Fruit fly (Drosophila melanogaster) whole organism, wandering third instar larva: ENCODE data around the gene Pgm1.

ENCODE experiments used
- Abd-B ChIP-seq: fragments of >200 bp; optimal IDR thresholded peaks from 2 replicates; lab custom pipeline; 2017; ENCODE audit warnings: missing biosample characterization, missing genetic modification characterization
- CG32264 ChIP-seq: fragments of 200-800 bp; sonication (Bioruptor generic); optimal IDR thresholded peaks from 2 replicates; lab custom pipeline; 2016; ENCODE audit warnings: missing biosample characterization, missing genetic modification characterization
- CG9705 ChIP-seq: fragments of 200-800 bp; sonication (Bioruptor generic); optimal IDR thresholded peaks from 2 replicates; lab custom pipeline; 2018; ENCODE audit warnings: missing biosample characterization, mild to moderate bottlenecking, missing genetic modification characterization
- CrebA ChIP-seq: fragments of 200-800 bp; sonication (Bioruptor generic); optimal IDR thresholded peaks from 2 replicates; lab custom pipeline; 2016; ENCODE audit warnings: missing biosample characterization, mild to moderate bottlenecking, missing genetic modification characterization, borderline replicate concordance
- Dfd ChIP-seq: fragments of >200 bp; optimal IDR thresholded peaks from 2 replicates; lab custom pipeline; 2017; ENCODE audit warnings: missing biosample characterization, missing genetic modification characterization
- Dif ChIP-seq: fragments of 200-275, 200-300 bp; sonication (Bioruptor generic); optimal IDR thresholded peaks from 2 replicates; lab custom pipeline; 2018; ENCODE audit warnings: missing biosample characterization, missing genetic modification characterization; ENCODE audit not compliant: partially characterized antibody
- GATAd ChIP-seq: sonication (Bioruptor generic); optimal IDR thresholded peaks from 2 replicates; lab custom pipeline; 2016; ENCODE audit warnings: missing biosample characterization, missing genetic modification characterization
- HLH106 ChIP-seq: fragments of 200-800 bp; optimal IDR thresholded peaks from 3 replicates; lab custom pipeline; 2019; ENCODE audit warnings: missing biosample characterization, mild to moderate bottlenecking, missing genetic modification characterization, moderate library complexity
- Hnf4 ChIP-seq: fragments of 200-800 bp; sonication (Bioruptor generic); optimal IDR thresholded peaks from 2 replicates; lab custom pipeline; 2016; ENCODE audit warnings: missing biosample characterization, mild to moderate bottlenecking, missing genetic modification characterization
- Hr78 ChIP-seq: fragments of >200 bp; optimal IDR thresholded peaks from 2 replicates; lab custom pipeline; 2017; ENCODE audit warnings: missing biosample characterization, missing genetic modification characterization
- Hr83 ChIP-seq: fragments of 200-300 bp; sonication (Bioruptor generic); optimal IDR thresholded peaks from 2 replicates; lab custom pipeline; 2016; ENCODE audit warnings: missing biosample characterization, mild to moderate bottlenecking, missing genetic modification characterization, moderate library complexity; ENCODE audit not compliant: poor library complexity, severe bottlenecking
- Jra ChIP-seq: sonication (Bioruptor generic); optimal IDR thresholded peaks from 2 replicates; lab custom pipeline; 2016; ENCODE audit warnings: missing biosample characterization, missing genetic modification characterization
- Mio ChIP-seq: sonication (Bioruptor generic); optimal IDR thresholded peaks from 2 replicates; lab custom pipeline; 2016; ENCODE audit warnings: missing biosample characterization, missing genetic modification characterization
- Myc ChIP-seq: fragments of >200 bp; optimal IDR thresholded peaks from 2 replicates; lab custom pipeline; 2017
- N ChIP-seq: fragments of >200 bp; optimal IDR thresholded peaks from 2 replicates; lab custom pipeline; 2018; ENCODE audit warnings: missing biosample characterization, missing external identifiers, missing genetic modification characterization
- OdsH ChIP-seq: fragments of 200-800 bp; sonication (Bioruptor generic); optimal IDR thresholded peaks from 2 replicates; lab custom pipeline; 2016; ENCODE audit warnings: missing biosample characterization, mild to moderate bottlenecking, missing genetic modification characterization
- Rel ChIP-seq, 2 experiments: fragments of 200-800 bp; sonication (Bioruptor generic) in 1 of 2; optimal IDR thresholded peaks; 2 replicates in 1 of 2; 3 replicates in 1 of 2; lab custom pipeline; 2016 to 2019; ENCODE audit warnings: mild to moderate bottlenecking in 2 of 2, missing biosample characterization in 2 of 2, missing genetic modification characterization in 2 of 2, moderate library complexity in 1 of 2
- Sp1 ChIP-seq: fragments of 200-800 bp; sonication (Bioruptor generic); optimal IDR thresholded peaks from 3 replicates; lab custom pipeline; 2019; ENCODE audit warnings: missing biosample characterization, mild to moderate bottlenecking, missing genetic modification characterization, moderate library complexity
- Vsx2 ChIP-seq: fragments of 200-300, 225-300 bp; sonication (Bioruptor generic); optimal IDR thresholded peaks from 2 replicates; lab custom pipeline; 2018; ENCODE audit warnings: missing biosample characterization, missing genetic modification characterization; ENCODE audit not compliant: partially characterized antibody
- br ChIP-seq: fragments of 200-800 bp; sonication (Bioruptor generic); optimal IDR thresholded peaks from 2 replicates; lab custom pipeline; 2016; ENCODE audit warnings: missing biosample characterization, missing genetic modification characterization
- brk ChIP-seq: fragments of 200-800 bp; sonication (Bioruptor generic); optimal IDR thresholded peaks from 2 replicates; lab custom pipeline; 2016; ENCODE audit warnings: missing biosample characterization, mild to moderate bottlenecking, missing genetic modification characterization
- dl ChIP-seq, 2 experiments: fragments of 175-275, 200-275 bp in 1 of 2; fragments of 200-275 bp in 1 of 2; sonication (Bioruptor generic); optimal IDR thresholded peaks; lab custom pipeline; 2018; ENCODE audit warnings: mild to moderate bottlenecking in 2 of 2, missing biosample characterization in 2 of 2, missing genetic modification characterization in 2 of 2, moderate library complexity in 2 of 2; ENCODE audit not compliant: partially characterized antibody in 2 of 2, insufficient read depth in 1 of 2
- dmrt93B ChIP-seq: fragments of 200-800 bp; sonication (Bioruptor generic); optimal IDR thresholded peaks from 2 replicates; lab custom pipeline; 2018; ENCODE audit warnings: missing biosample characterization, mild to moderate bottlenecking, missing genetic modification characterization
- dsf ChIP-seq: sonication (Bioruptor generic); optimal IDR thresholded peaks from 2 replicates; lab custom pipeline; 2016; ENCODE audit warnings: missing biosample characterization, missing genetic modification characterization, borderline replicate concordance
- ey ChIP-seq: fragments of 200-800 bp; sonication (Bioruptor generic); optimal IDR thresholded peaks from 2 replicates; lab custom pipeline; 2016; ENCODE audit warnings: missing biosample characterization, missing genetic modification characterization
- foxo ChIP-seq, 2 experiments: fragments of 200-800 bp; sonication (Bioruptor generic); optimal IDR thresholded peaks; 2 replicates in 1 of 2; 3 replicates in 1 of 2; lab custom pipeline; 2016 to 2017; ENCODE audit warnings: missing biosample characterization in 2 of 2, missing genetic modification characterization in 2 of 2
- fru ChIP-seq: fragments of 200-800 bp; sonication (Bioruptor generic); optimal IDR thresholded peaks from 3 replicates; lab custom pipeline; 2016; ENCODE audit warnings: missing biosample characterization, mild to moderate bottlenecking, missing genetic modification characterization
- h ChIP-seq: fragments of 200-800 bp; sonication (Bioruptor generic); optimal IDR thresholded peaks from 3 replicates; lab custom pipeline; 2016; ENCODE audit warnings: missing biosample characterization, mild to moderate bottlenecking, missing genetic modification characterization
- jim ChIP-seq: fragments of 175-275, 200-325 bp; sonication (Bioruptor generic); optimal IDR thresholded peaks from 2 replicates; lab custom pipeline; 2016; ENCODE audit warnings: missing biosample characterization, mild to moderate bottlenecking, missing genetic modification characterization
- lola ChIP-seq: fragments of >200 bp; optimal IDR thresholded peaks from 2 replicates; lab custom pipeline; 2017; ENCODE audit warnings: missing biosample characterization, missing genetic modification characterization
- pan ChIP-seq: fragments of >200 bp; optimal IDR thresholded peaks from 2 replicates; lab custom pipeline; 2017
- psq ChIP-seq: fragments of 200-800 bp; sonication (Bioruptor generic); optimal IDR thresholded peaks from 3 replicates; lab custom pipeline; 2017; ENCODE audit warnings: missing biosample characterization, mild to moderate bottlenecking, missing genetic modification characterization, moderate library complexity
- rgr ChIP-seq: fragments of 200-800 bp; sonication (Bioruptor generic); optimal IDR thresholded peaks from 3 replicates; lab custom pipeline; 2016; ENCODE audit warnings: missing biosample characterization, mild to moderate bottlenecking, missing genetic modification characterization
- sage ChIP-seq: fragments of 200-800 bp; sonication (Bioruptor generic); optimal IDR thresholded peaks from 2 replicates; lab custom pipeline; 2016; ENCODE audit warnings: missing biosample characterization, mild to moderate bottlenecking, missing genetic modification characterization
- sv ChIP-seq: fragments of 200-800 bp; sonication (Bioruptor generic); optimal IDR thresholded peaks from 3 replicates; lab custom pipeline; 2016; ENCODE audit warnings: missing biosample characterization, missing genetic modification characterization
- tai ChIP-seq: sonication (Bioruptor generic); optimal IDR thresholded peaks from 2 replicates; lab custom pipeline; 2016; ENCODE audit warnings: missing biosample characterization, missing genetic modification characterization
- usp ChIP-seq: fragments of >200 bp; optimal IDR thresholded peaks from 2 replicates; lab custom pipeline; 2017; ENCODE audit warnings: missing biosample characterization, missing genetic modification characterization
- woc ChIP-seq: sonication (Bioruptor generic); optimal IDR thresholded peaks from 2 replicates; lab custom pipeline; 2016; ENCODE audit warnings: missing biosample characterization, mild to moderate bottlenecking, missing genetic modification characterization

Gene Pgm1

DNA sequence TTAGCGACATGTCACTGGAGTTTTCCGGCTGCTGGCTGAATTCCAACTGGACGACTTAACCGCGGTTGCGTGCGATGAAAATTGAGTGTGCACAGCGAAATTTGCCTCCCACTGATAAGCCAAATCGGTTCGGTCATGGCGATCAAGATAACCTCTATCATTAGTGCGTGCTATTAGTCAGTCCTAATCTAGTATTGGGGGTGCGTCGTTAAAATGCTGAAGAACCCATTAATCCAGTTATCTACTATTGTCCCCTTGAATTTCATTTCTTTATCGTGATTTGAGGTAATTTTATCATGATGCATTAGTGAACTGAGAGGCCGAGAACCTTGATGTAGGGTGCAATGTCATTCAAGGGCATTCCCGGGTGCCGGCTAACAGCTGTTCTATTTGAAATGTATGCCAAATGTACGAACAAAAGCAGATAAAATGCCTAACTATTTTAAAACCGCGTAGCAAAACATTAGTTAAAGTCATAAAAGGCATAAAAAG lies at the start of gene Pgm1:
TSS of gene Pgm1 (minus strand) at position 51 of the 492 bp plus-strand sequence.
- no peak for TF ChIP-seq dsf
- peak; percentile 92 for TF ChIP-seq fru (GFP tag; lab: Kevin White, UChicago)
- TF ChIP-seq OdsH (GFP tag; lab: Kevin White, UChicago): peak; percentile 93
- peak; percentile 96 for TF ChIP-seq woc
- TF ChIP-seq Hr78: no peak
- peak; percentile 94 for TF ChIP-seq br (GFP tag; lab: Kevin White, UChicago)
- TF ChIP-seq usp (GFP tag; lab: Kevin White, UChicago): no peak
- no peak for TF ChIP-seq CrebA
- TF ChIP-seq sv (GFP tag; lab: Kevin White, UChicago): peak; percentile 79
- TF ChIP-seq Hr83: peak; percentile 38
- TF ChIP-seq Dfd (GFP tag; lab: Kevin White, UChicago): no peak
- peak; percentile 93 for TF ChIP-seq ey (GFP tag; lab: Kevin White, UChicago)
- TF ChIP-seq CG32264: peak; percentile 84
- TF ChIP-seq HLH106: peak; percentile 88
- TF ChIP-seq Sp1 (GFP tag; lab: Kevin White, UChicago): peak; percentile 90
- peak; percentile 76 for TF ChIP-seq CG9705 (GFP tag; lab: Kevin White, UChicago)
- TF ChIP-seq Mio: peak; percentile 43
- TF ChIP-seq Jra (GFP tag; lab: Kevin White, UChicago): peak; percentile 82
- TF ChIP-seq h (GFP tag; lab: Kevin White, UChicago): peak; percentile 94
- no peak for TF ChIP-seq lola
- TF ChIP-seq Myc: peak; percentile 85
- peak; percentile 55 to 94 for TF ChIP-seq foxo (GFP tag; optimal IDR thresholded peaks at IDR 0.05; lab: Kevin White, UChicago)
- peak; percentile 79 for TF ChIP-seq psq (GFP tag; lab: Kevin White, UChicago)
- peak; percentile 94 for TF ChIP-seq rgr (GFP tag; lab: Kevin White, UChicago)
- TF ChIP-seq Hnf4 (GFP tag; lab: Kevin White, UChicago): peak; percentile 84
- no peak for TF ChIP-seq pan (lab: Kevin White, UChicago)
- peak; percentile 50 for TF ChIP-seq Rel (GFP tag; optimal IDR thresholded peaks at IDR 0.05; lab: Kevin White, UChicago)
- TF ChIP-seq Rel (tag; optimal IDR thresholded peaks at IDR 0.05; lab: Kevin White, UChicago): peak; percentile 77

DNA sequence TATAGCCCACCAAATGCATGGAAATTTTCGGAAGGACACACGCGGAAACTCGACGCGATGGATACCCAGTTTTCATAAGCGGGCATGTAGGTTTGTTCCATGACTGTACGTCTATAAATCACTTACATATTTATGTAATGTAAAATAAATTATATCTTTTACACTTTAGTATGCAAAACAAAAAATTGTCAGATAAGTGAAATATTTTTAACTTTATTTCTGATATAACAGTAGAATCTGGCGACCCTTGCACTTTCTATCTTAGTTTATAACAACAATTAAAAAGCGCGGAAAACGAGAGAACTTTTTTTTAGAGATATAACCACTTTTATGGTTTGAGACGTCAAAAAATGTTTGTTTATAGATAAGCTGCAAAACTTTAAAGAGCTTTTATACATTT lies 49.4 kb upstream of the Pgm1 start:
- TF ChIP-seq dmrt93B (GFP tag; lab: Kevin White, UChicago) (no peak), jim (GFP tag; lab: Kevin White, UChicago) (no peak), Dfd (GFP tag; lab: Kevin White, UChicago) (no peak), OdsH (GFP tag; lab: Kevin White, UChicago) (no peak), Jra (GFP tag; lab: Kevin White, UChicago) (no peak), Hnf4 (GFP tag; lab: Kevin White, UChicago) (no peak), dl (GFP tag; optimal IDR thresholded peaks at IDR 0.05; lab: Kevin White, UChicago; ENCODE audit: insufficient read depth in 1 of 2, partially characterized antibody in 2 of 2) (no peak), tai (GFP tag; lab: Kevin White, UChicago) (no peak), Abd-B (GFP tag; lab: Kevin White, UChicago) (no peak), sv (GFP tag; lab: Kevin White, UChicago) (no peak), lola (no peak), HLH106 (no peak), CG32264 (no peak), N (no peak)

DNA sequence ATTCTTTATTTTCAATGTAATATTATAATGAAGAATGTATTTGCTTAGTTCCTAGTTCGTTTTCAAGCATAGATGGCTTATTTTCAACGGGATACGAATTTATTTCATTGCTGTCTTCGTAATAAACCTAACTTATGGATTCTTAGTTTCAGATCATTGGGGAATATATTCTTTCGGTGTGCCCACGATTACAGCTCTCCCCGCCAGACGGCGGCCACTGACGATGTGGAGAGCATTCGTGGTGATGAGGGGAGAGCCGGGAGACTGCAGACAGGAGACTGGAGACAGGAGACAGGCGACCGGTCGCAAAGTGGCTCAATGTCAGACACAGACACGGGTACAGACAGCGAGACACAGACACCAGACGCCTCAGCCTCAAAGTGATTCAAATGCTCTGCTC lies 49.0 kb upstream of the Pgm1 start:
- no peak for TF ChIP-seq dsf
- TF ChIP-seq CG9705 (GFP tag; lab: Kevin White, UChicago): peak; percentile 40
- no peak for TF ChIP-seq lola
- peak; percentile 72 for TF ChIP-seq Sp1 (GFP tag; lab: Kevin White, UChicago)
- no peak for TF ChIP-seq sage (GFP tag; lab: Kevin White, UChicago)
- TF ChIP-seq fru (GFP tag; lab: Kevin White, UChicago): peak; percentile 48
- TF ChIP-seq Dfd (GFP tag; lab: Kevin White, UChicago): no peak
- TF ChIP-seq br (GFP tag; lab: Kevin White, UChicago): peak; percentile 36
- no peak for TF ChIP-seq N
- TF ChIP-seq brk (GFP tag; lab: Kevin White, UChicago): peak; percentile 22
- peak; percentile 61 for TF ChIP-seq psq (GFP tag; lab: Kevin White, UChicago)
- TF ChIP-seq Mio: no peak
- peak; percentile 76 for TF ChIP-seq HLH106
- TF ChIP-seq rgr (GFP tag; lab: Kevin White, UChicago): peak; percentile 45
- no peak for TF ChIP-seq Hnf4 (GFP tag; lab: Kevin White, UChicago)
- peak; percentile 62 for TF ChIP-seq OdsH (GFP tag; lab: Kevin White, UChicago)
- no peak for TF ChIP-seq CG32264
- peak in 1 of 2 experiments; percentile 61 for TF ChIP-seq foxo (GFP tag; optimal IDR thresholded peaks at IDR 0.05; lab: Kevin White, UChicago)
- TF ChIP-seq Vsx2: peak; percentile 70
- peak; percentile 15 for TF ChIP-seq dmrt93B (GFP tag; lab: Kevin White, UChicago)
- no peak for TF ChIP-seq Hr78
- TF ChIP-seq dl (GFP tag; optimal IDR thresholded peaks at IDR 0.05; lab: Kevin White, UChicago; ENCODE audit: insufficient read depth in 1 of 2, partially characterized antibody in 2 of 2): peak in 1 of 2 experiments; percentile 22
- TF ChIP-seq pan (lab: Kevin White, UChicago): no peak
- TF ChIP-seq h (GFP tag; lab: Kevin White, UChicago): peak; percentile 56
- peak; percentile 45 for TF ChIP-seq ey (GFP tag; lab: Kevin White, UChicago)
- no peak for TF ChIP-seq jim (GFP tag; lab: Kevin White, UChicago)
- no peak for TF ChIP-seq Rel (GFP tag; optimal IDR thresholded peaks at IDR 0.05; lab: Kevin White, UChicago)
- TF ChIP-seq Rel (tag; optimal IDR thresholded peaks at IDR 0.05; lab: Kevin White, UChicago): peak; percentile 17
- TF ChIP-seq GATAd (GFP tag; lab: Kevin White, UChicago): no peak
- TF ChIP-seq Hr83: peak; percentile 42
- TF ChIP-seq sv (GFP tag; lab: Kevin White, UChicago): no peak
- peak; percentile 69 for TF ChIP-seq woc
- no peak for TF ChIP-seq Jra (GFP tag; lab: Kevin White, UChicago)
- TF ChIP-seq CrebA: no peak
- no peak for TF ChIP-seq Myc
- TF ChIP-seq Dif (GFP tag; lab: Kevin White, UChicago): peak; percentile 63
- no peak for TF ChIP-seq usp (GFP tag; lab: Kevin White, UChicago)
- TF ChIP-seq Abd-B (GFP tag; lab: Kevin White, UChicago): no peak
- TF ChIP-seq tai (GFP tag; lab: Kevin White, UChicago): no peak
